Worm (Caenorhabditis elegans) whole organism, L4/young adult: ENCODE data around the gene clec-223.

Experiments
- W03F9.2 ChIP-seq: fragments of 150-350 bp; optimal IDR thresholded peaks from 2 replicates; lab custom pipeline; 2014; ENCODE audit warnings: missing biosample characterization, missing genetic modification characterization
- dao-5 ChIP-seq: sonication (generic microtip); optimal IDR thresholded peaks from 2 replicates; lab custom pipeline; 2016; ENCODE audit warnings: missing genotype, missing genetic modification characterization, moderate library complexity, missing compliant biosample characterization
- him-1 ChIP-seq: sonication (generic microtip); optimal IDR thresholded peaks from 2 replicates; lab custom pipeline; 2016; ENCODE audit warnings: missing genotype, missing genetic modification reagents, missing genetic modification characterization, missing compliant biosample characterization

Gene clec-223

DNA sequence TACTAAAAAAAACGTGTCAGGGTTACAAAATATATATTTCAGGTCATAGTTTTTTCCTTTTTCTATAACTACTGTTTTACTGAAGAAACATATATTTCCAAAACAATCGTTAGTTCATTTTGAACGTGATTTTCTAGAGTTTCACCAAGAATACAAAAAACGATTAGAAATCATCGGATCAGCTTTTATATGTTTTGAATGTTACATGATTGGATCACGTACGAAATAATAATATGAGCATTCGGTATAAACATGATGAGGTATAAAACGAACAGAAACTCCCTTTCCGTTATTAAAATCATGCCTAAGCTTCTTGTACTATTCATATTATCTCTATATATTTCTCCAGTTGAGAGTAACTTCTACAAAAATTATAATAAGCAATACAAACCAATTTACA lies at the start of gene clec-223:
Gene clec-223, plus strand, starts transcription at position 301 of the 400 bp plus-strand sequence.
- TF ChIP-seq dao-5 (tag; lab: Kevin White, UChicago) = no peak
- no peak for TF ChIP-seq him-1
- TF ChIP-seq W03F9.2 (tag; lab: Kevin White, UChicago) = no peak

DNA sequence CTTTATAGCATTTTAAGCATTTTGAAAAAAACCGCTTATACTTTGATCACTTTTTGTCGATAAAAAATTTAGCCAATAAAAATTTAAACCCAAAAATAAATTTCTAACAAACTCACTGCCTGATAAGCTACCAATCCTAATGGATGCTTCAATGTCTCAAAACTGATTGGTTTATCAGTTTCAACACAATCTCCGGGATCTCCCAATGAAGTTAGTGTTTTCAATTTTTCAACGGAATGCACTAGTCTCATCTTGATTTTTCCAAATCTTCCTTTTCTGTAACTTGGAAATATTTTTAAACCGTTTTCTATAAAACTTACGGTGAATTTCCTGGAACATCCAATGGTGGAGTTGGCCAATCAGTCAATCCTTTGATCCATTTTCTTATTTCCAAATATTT lies 49.2 kb upstream of the clec-223 start:
- no peak for TF ChIP-seq W03F9.2 (tag; lab: Kevin White, UChicago)
- TF ChIP-seq dao-5 (tag; lab: Kevin White, UChicago) = no peak
- no peak for TF ChIP-seq him-1

DNA sequence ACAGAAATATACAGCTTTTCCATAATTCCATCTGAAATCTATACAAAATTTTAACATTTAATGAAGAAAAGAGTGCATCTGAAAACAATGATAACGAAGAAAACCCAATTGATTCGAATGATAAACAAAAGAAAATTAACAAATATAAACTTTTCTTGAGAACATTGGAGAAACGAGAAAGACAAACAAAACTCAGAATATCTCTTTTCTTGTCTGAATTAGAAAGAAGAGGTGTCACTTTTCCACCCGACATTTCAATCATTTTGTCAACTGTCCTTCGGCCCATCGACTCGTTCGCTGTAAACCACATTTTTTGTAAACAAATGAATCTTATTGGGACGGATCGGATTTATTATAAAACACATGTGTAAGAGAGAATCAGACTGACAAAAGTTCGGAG lies 47.0 kb upstream of the clec-223 start, which contains the start of gene bgal-1:
Gene bgal-1, minus strand, starts transcription at position 38 of the 400 bp plus-strand sequence.
- no peak for TF ChIP-seq dao-5 (tag; lab: Kevin White, UChicago)
- TF ChIP-seq him-1 = no peak
- TF ChIP-seq W03F9.2 (tag; lab: Kevin White, UChicago) = no peak

DNA sequence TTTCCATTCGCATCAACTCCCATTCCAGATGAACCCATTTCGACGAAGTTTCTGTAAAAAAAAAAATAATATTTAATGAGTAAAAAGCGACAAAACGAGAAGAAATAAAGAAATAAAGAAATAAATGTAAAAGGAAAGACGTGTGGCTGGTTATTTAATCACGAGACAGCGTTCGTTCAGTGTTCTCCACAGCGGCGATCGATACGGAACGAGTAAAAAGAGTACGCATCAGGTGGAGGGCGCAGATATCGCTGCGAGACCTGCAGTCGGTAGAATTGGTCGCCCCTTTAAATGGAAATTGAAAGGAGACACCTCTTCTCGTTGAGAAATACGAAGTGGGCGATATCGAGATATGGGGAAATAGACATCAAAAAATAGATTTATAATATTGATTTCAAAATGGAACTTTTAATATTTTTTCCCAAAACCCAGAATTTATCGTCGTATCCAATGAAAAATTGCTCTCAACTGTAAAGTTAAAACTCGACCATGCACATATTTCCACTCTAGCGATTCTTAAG lies 44.2 kb upstream of the clec-223 start, which contains the start of gene pqn-70:
Gene pqn-70, minus strand, starts transcription at position 51 of the 521 bp plus-strand sequence.
- TF ChIP-seq W03F9.2 (tag; lab: Kevin White, UChicago) = peak; percentile 72
- no peak for TF ChIP-seq dao-5 (tag; lab: Kevin White, UChicago)
- TF ChIP-seq him-1 = peak; percentile 66

DNA sequence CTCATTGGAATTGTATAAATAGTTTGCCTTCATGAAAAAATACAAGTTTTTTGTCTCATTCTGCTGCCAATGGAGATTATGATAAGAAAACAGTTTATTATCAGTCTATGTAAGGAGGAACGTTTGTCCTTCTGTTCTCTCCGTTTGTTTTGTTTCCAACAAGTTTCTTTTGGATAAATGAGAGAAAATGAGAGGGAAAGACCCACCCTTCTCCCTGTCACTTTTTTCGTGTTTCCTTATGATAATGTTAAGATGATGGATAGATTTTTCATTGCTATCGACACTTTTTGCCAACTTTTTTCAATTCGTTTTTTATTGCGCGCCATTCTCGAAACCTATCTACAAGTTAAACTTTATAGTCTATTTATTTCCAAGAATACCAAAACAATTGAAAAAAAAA lies 41.8 kb upstream of the clec-223 start:
- TF ChIP-seq dao-5 (tag; lab: Kevin White, UChicago) (no peak), W03F9.2 (tag; lab: Kevin White, UChicago) (no peak), him-1 (no peak)

DNA sequence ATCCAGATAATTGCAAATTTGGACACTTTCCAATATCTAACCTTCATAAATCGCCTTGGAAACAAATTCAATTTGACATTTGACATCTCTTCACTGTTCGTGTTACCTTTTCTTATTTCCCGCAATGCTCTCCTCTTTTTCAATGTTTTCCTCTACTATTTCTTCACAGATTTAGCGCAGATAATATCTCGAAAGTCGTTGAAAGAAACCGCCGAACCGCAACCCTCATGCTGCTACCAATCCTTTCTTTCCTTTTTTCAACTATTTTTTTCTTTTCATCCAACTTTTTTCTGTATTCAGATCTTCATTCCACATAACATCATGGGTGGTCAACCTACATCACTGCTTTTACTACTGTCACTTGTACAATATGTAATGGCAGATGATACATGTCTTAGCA lies 38.6 kb upstream of the clec-223 start, which contains the start of gene T19B10.5:
Gene T19B10.5, plus strand, starts transcription at position 301 of the 400 bp plus-strand sequence.
- no peak for TF ChIP-seq him-1
- TF ChIP-seq W03F9.2 (tag; lab: Kevin White, UChicago) = no peak
- no peak for TF ChIP-seq dao-5 (tag; lab: Kevin White, UChicago)

DNA sequence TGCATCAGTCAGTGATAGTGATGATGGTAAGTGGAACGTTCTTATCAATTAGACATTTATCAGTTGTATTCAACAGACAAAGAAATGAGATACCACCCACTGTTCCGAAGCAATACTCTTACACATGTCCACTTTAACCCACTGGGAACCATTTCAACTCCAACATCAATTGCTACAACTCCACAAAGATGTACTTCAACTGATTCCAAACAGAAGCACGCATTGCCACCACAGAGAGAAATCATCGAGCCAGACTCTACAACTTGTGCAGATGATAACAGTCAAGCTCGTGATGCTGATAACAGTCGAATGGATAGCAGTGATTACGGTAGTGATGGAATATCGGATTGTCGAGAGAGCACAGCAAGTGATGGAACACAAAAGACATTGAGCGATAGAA lies 37.1 kb upstream of the clec-223 start:
- no peak for TF ChIP-seq dao-5 (tag; lab: Kevin White, UChicago)
- no peak for TF ChIP-seq W03F9.2 (tag; lab: Kevin White, UChicago)
- no peak for TF ChIP-seq him-1

DNA sequence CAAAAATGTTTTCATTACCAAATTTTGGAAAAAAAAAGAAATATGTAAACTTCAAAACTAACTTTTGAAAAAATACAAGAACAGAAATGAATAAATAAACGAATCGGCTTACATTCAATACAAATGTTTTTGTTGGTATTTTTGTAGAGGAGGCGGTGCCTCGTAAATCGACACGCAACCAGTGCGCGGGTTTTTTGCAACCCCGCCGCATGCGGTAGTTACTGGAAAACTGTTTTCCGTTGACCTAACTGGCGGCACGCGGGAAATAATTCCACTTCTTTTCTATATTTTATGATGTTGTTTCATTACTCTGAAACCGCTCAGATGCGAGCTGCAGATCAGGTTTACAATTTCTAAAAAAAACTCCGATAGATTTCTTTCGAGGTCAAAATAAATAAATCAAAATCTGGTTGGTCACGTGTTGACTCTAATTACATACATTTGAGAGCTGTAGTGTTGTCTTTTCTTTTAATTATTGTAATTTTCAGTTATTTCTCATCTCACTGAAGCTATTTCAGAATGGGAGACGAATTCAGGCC lies 33.7 kb upstream of the clec-223 start, which contains the start of the genes dvc-1 and ima-1:
Gene dvc-1, minus strand, starts transcription at position 145 of the 539 bp plus-strand sequence.
Gene ima-1, plus strand, starts transcription at position 489 of the 539 bp plus-strand sequence.
- TF ChIP-seq W03F9.2 (tag; lab: Kevin White, UChicago) (no peak), him-1 (no peak)

DNA sequence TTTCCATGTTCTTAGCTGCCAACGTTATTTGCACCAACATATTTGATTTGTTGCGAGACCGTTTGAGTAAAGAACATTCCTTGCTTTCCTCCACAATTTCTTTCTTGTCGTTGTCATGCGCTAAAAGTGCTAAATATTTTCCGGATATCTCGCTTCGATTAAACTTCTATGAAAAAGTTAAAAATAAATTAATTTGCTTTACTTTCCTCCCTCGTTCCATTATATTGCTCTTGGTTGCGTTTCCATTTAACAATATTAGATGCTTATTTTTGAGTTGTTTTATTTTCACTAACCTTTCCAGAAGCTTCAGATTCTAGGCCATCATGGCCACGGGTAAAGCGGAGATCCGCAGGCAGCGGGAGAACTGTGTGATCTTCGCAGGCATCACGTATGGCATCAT lies 31.4 kb upstream of the clec-223 start, which contains the start of gene pgap-1:
Gene pgap-1, plus strand, starts transcription at position 301 of the 400 bp plus-strand sequence.
- TF ChIP-seq dao-5 (tag; lab: Kevin White, UChicago) (no peak), him-1 (no peak), W03F9.2 (tag; lab: Kevin White, UChicago) (no peak)

DNA sequence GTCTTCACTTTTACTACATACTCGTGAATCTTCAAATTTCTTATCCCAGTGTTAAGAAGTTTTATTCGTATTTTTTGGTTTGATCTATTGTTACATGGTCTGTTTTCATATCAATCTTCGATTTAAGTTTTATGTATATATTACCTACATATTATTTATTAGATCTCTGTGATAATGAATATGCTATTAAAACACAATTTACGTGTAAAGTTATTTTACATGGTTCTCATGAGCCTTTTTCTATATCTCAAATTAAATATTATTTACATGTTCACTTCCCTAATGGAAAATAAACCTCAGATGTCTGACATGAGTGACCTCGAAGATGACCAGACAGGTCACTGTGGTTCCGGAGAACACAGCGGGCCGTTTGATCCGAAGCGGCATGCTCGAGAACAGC lies 28.4 kb upstream of the clec-223 start, which contains the start of gene mxl-1:
Gene mxl-1, plus strand, starts transcription at position 301 of the 400 bp plus-strand sequence.
- TF ChIP-seq him-1 (no peak), dao-5 (tag; lab: Kevin White, UChicago) (no peak), W03F9.2 (tag; lab: Kevin White, UChicago) (no peak)

DNA sequence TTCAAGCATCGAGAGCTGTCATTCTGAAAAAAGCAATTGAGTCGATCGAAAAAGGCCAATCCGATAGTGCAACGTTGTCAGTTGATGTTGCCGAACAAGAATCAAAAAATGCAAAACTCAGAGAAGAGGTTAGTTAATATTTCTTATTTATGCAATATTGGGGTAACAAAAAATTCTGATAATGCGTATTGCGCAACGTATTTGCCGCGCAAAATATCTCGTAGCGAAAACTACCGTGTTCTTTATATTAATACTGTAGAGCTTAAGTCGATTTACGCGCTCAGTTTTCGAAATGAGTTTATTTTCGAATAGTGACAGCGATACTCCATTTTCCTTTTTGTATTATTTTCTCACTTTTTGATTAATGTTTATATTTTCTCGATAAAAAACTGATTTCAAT lies 27.9 kb upstream of the clec-223 start:
- no peak for TF ChIP-seq dao-5 (tag; lab: Kevin White, UChicago)
- no peak for TF ChIP-seq W03F9.2 (tag; lab: Kevin White, UChicago)
- no peak for TF ChIP-seq him-1

DNA sequence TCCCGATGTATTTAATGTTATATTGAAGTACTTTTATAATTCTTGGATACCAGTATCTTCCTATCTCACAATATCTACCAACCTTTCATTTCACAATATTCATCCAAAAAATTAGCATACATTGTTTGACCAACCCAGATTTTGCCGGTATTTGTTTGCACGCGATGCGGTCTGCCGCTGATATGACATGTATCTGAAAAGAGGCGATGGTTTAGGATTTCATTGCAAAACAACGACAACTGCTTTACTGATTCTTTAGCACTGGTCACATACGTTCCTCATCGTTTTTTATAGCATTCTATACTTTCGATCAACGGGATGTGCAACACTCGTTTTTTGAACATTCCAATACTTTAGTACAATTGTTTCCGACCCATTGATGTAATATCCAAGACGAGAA lies 25.1 kb upstream of the clec-223 start, which contains the start of gene mam-4:
Gene mam-4, plus strand, starts transcription at position 301 of the 400 bp plus-strand sequence.
- TF ChIP-seq W03F9.2 (tag; lab: Kevin White, UChicago) (no peak), dao-5 (tag; lab: Kevin White, UChicago) (no peak), him-1 (no peak)

DNA sequence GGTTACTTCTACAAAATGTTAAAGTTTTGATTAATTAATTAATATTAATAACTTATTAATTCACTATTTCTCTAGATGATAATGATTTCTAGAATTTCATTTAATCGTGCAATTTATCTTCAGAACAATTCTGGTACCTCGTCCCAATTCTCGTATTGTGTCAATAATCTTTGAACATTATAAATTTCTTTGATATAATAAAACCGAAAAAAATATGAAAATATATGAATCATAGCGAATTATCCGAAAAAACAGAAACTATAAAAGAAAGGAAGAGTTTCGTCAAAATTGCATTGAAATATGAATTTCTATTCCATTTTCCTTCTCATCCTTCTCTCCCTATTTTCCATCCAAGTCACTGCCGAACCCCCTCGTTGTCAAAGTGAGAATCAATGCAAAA lies 22.2 kb upstream of the clec-223 start, which contains the start of gene T19B10.12:
Gene T19B10.12, plus strand, starts transcription at position 301 of the 400 bp plus-strand sequence.
- TF ChIP-seq him-1 = no peak
- no peak for TF ChIP-seq dao-5 (tag; lab: Kevin White, UChicago)
- no peak for TF ChIP-seq W03F9.2 (tag; lab: Kevin White, UChicago)

DNA sequence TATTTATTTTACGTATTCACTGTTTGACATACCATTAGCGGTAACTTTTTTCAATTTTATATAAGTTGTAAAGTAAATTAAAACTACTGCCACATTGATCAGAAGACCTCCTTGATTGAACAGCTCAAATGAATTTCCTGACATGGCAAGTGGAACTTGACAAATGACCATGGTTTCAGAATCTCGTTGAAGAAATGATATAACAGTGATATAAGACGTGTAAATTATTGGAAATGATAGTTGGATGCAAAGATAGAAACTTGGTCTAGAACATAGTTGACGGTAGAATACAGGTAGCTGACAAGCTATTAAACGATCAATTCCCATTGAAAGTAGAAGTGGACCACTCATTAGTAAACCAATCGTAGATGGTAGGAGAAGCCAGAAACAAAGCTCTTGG lies 21.1 kb upstream of the clec-223 start:
- TF ChIP-seq him-1 (no peak), dao-5 (tag; lab: Kevin White, UChicago) (no peak), W03F9.2 (tag; lab: Kevin White, UChicago) (no peak)
